Fruit fly (Drosophila melanogaster): ENCODE data around the gene eIF3g1.

Gene eIF3g1

dm6 chrX:2642484-2643379, 32.6 kb upstream of the eIF3g1 start (continued):
- TF ChIP-seq CG6765 (GFP tag; optimal IDR thresholded peaks at IDR 0.05) (peak; percentile 56), nerfin-1 (tag; optimal IDR thresholded peaks at IDR 0.05) (peak; percentile 56), zfh1 (GFP tag; IDR thresholded peaks at IDR 0.05) (no peak), Adf1 (GFP tag; IDR thresholded peaks at IDR 0.05) (peak; percentile 94), Hr78 (GFP tag; optimal IDR thresholded peaks at IDR 0.05) (no peak), CG11456 (GFP tag; IDR thresholded peaks at IDR 0.05) (no peak), sug (tag; optimal IDR thresholded peaks at IDR 0.05) (peak; percentile 53), yki (optimal IDR thresholded peaks at IDR 0.05) (peak; percentile 84), slp2 (GFP tag; optimal IDR thresholded peaks at IDR 0.05) (no peak), ci (GFP tag; IDR thresholded peaks at IDR 0.05) (no peak), Hr51 (GFP tag; optimal IDR thresholded peaks at IDR 0.05) (peak in 1 of 2 experiments; percentile 18), Med (GFP tag) (peak; percentile 61), corto (GFP tag; optimal IDR thresholded peaks at IDR 0.05) (peak; percentile 50), crol (GFP tag; IDR thresholded peaks at IDR 0.05) (peak; percentile 75), CG2712 (tag; optimal IDR thresholded peaks at IDR 0.05) (no peak), chinmo (GFP tag; IDR thresholded peaks at IDR 0.05; ENCODE audit: partially characterized antibody) (peak; percentile 60; the same call in 1 of the 4 replicates), salm (tag; optimal IDR thresholded peaks at IDR 0.05) (no peak), CG7372 (GFP tag; IDR thresholded peaks at IDR 0.05) (no peak), CG16813 (GFP tag; IDR thresholded peaks at IDR 0.05; ENCODE audit: partially characterized antibody) (0 out of 3 replicates have a peak, but pooled peaks have one; percentile 17), CG34224 (GFP tag; IDR thresholded peaks at IDR 0.05; ENCODE audit: partially characterized antibody) (peak; percentile 60), E2f2 (GFP tag; IDR thresholded peaks at IDR 0.05) (peak; percentile 37; the same call in 1 of the 2 replicates), tll (GFP tag; optimal IDR thresholded peaks at IDR 0.05) (peak in 1 of 2 experiments; percentile 56)

- TF ChIP-seq pnt (GFP tag; optimal IDR thresholded peaks at IDR 0.05) (no peak), CG16779 (GFP tag; IDR thresholded peaks at IDR 0.05) (no peak), wek (GFP tag; optimal IDR thresholded peaks at IDR 0.05) (no peak), row (GFP tag; IDR thresholded peaks at IDR 0.05) (peak; percentile 52), Hr51 (GFP tag; optimal IDR thresholded peaks at IDR 0.05) (peak in 1 of 2 experiments; percentile 10), grau (tag; optimal IDR thresholded peaks at IDR 0.05) (peak; percentile 1), az2 (GFP tag; optimal IDR thresholded peaks at IDR 0.05) (no peak), CG4404 (GFP tag; IDR thresholded peaks at IDR 0.05) (no peak), lab (GFP tag; optimal IDR thresholded peaks at IDR 0.05) (peak; percentile 49), Meics (GFP tag; optimal IDR thresholded peaks at IDR 0.05) (peak; percentile 91), CG8281 (tag; optimal IDR thresholded peaks at IDR 0.05) (no peak), Sox102F (GFP tag; optimal IDR thresholded peaks at IDR 0.05) (peak; percentile 25), lilli (GFP tag; optimal IDR thresholded peaks at IDR 0.05) (peak; percentile 6), so (GFP tag; IDR thresholded peaks at IDR 0.05) (no peak), CG7786 (GFP tag; optimal IDR thresholded peaks at IDR 0.05) (peak; percentile 4), CG10431 (GFP tag; optimal IDR thresholded peaks at IDR 0.05) (no peak), inv (GFP tag; IDR thresholded peaks at IDR 0.05; ENCODE audit: partially characterized antibody) (no peak), CHES-1-like (GFP tag; optimal IDR thresholded peaks at IDR 0.05) (no peak), ara (GFP tag; IDR thresholded peaks at IDR 0.05) (no peak), Sry-β (GFP tag; optimal IDR thresholded peaks at IDR 0.05) (no peak), sd (tag; optimal IDR thresholded peaks at IDR 0.05) (no peak), CG12071 (GFP tag; optimal IDR thresholded peaks at IDR 0.05) (no peak), jumu (GFP tag; optimal IDR thresholded peaks at IDR 0.05) (no peak), CG5180 (GFP tag; optimal IDR thresholded peaks at IDR 0.05) (no peak), Atf6 (GFP tag; IDR thresholded peaks at IDR 0.05) (peak; percentile 24; the same call in 1 of the 2 replicates), CG30403 (GFP tag; optimal IDR thresholded peaks at IDR 0.05) (peak; percentile 33), Chrac-16 (GFP tag; optimal IDR thresholded peaks at IDR 0.05) (no peak)
Measured at dm6 chrX:2638646-2639045, 28.5 kb upstream of the eIF3g1 start.
